Worm (Caenorhabditis elegans): ENCODE results near the gene K07C5.13.

K07C5.13 gene

DNA sequence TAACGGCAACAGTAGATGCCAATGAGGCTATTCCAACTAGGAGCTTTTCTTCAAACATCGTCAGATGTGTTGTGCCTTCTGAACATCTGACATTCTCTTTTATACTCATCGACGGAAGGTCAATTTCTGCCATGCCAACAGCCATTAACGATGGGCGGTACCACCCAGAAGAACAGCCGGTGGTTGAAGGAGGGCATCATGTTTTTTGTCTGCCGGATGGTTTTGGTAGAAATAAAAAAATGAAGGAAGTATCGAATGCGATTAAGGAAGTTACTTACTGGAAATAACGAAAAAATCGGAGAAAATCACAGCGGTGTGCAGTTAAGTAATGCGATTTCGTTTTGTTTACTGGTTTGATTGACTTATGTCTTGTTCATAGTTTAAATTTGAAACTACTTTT lies 47.3 kb upstream of the K07C5.13 start, which contains the start of gene col-150:
Gene col-150 (minus strand): TSS at position 101 of the 400 bp plus-strand sequence.
- no peak for TF ChIP-seq egl-18 (GFP tag; IDR thresholded peaks at IDR 0.05)

DNA sequence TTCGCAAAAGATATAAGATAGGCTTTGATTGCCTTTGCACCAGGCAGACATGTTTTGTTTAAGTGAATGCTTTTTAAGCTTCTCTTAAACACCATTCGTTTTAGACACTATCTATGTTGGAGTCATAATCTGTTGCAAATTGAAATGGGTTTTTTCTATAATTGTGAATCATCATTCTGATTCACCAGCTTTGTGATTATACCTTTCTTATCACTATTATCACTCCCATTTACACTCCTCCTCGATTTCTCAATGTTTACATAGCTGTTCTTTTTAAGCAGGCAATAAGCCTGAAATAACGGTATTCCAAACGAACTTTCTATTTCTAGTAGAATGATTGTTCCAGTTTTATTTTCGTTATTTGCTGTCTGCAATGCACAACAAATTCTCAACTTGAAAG lies 44.8 kb upstream of the K07C5.13 start, which contains the start of gene B0024.4:
Gene B0024.4 (plus strand): TSS at position 301 of the 400 bp plus-strand sequence.
- no peak for TF ChIP-seq ztf-28 (GFP tag; IDR thresholded peaks at IDR 0.05)

ce11 chrV:10307283-10307682 lies 34.6 kb upstream of the K07C5.13 start, which contains the start of gene che-12:
che-12 (minus strand) TSS chrV:10307383.
- no peak for TF ChIP-seq B0261.1 (tag; optimal IDR thresholded peaks at IDR 0.05)
- TF ChIP-seq hlh-12 (tag; optimal IDR thresholded peaks at IDR 0.05) = no peak
- TF ChIP-seq F37B4.10 (GFP tag; IDR thresholded peaks at IDR 0.05) = no peak
- TF ChIP-seq let-526 (GFP tag; IDR thresholded peaks at IDR 0.05) = no peak
- no peak for TF ChIP-seq mxl-1 (tag; optimal IDR thresholded peaks at IDR 0.05)
- no peak for TF ChIP-seq hsf-1 (GFP tag; IDR thresholded peaks at IDR 0.05)
- TF ChIP-seq F57A8.1 (GFP tag; optimal IDR thresholded peaks at IDR 0.05) = no peak
- TF ChIP-seq pha-4 (tag; optimal IDR thresholded peaks at IDR 0.05) = no peak
- TF ChIP-seq hlh-26 (GFP tag; conservative IDR thresholded peaks at IDR 0.05) = no peak
- no peak for TF ChIP-seq B0035.1 (tag; optimal IDR thresholded peaks at IDR 0.05)
- TF ChIP-seq xnd-1 (tag; optimal IDR thresholded peaks at IDR 0.05) = no peak
- no peak for TF ChIP-seq rpc-1 (optimal IDR thresholded peaks at IDR 0.05)
- no peak for TF ChIP-seq rpc-1 (tag; optimal IDR thresholded peaks at IDR 0.05)
- no peak for TF ChIP-seq unc-130 (GFP tag; optimal IDR thresholded peaks at IDR 0.05)
- TF ChIP-seq snpc-4 (GFP tag; optimal IDR thresholded peaks at IDR 0.05) = no peak
- TF ChIP-seq snpc-4 (tag; optimal IDR thresholded peaks at IDR 0.05) = no peak
- no peak for TF ChIP-seq nhr-179 (tag; optimal IDR thresholded peaks at IDR 0.05)
- TF ChIP-seq ama-1 (optimal IDR thresholded peaks at IDR 0.05) = no peak
- TF ChIP-seq ama-1 (GFP tag; optimal IDR thresholded peaks at IDR 0.05) = no peak
- no peak for TF ChIP-seq Y53F4B.3 (GFP tag; IDR thresholded peaks at IDR 0.05)

ce11 chrV:10313953-10314352 lies 27.9 kb upstream of the K07C5.13 start, which contains the start of gene gcy-6:
gcy-6 (minus strand) TSS chrV:10314053.
- TF ChIP-seq B0261.1 (tag; optimal IDR thresholded peaks at IDR 0.05) (no peak), nhr-90 (tag; optimal IDR thresholded peaks at IDR 0.05) (no peak)

ce11 chrV:10314371-10314770 lies 27.5 kb upstream of the K07C5.13 start, which contains the start of gene trx-2:
trx-2 (plus strand) TSS chrV:10314671.
- TF ChIP-seq Y79H2A.3 (GFP tag; conservative IDR thresholded peaks at IDR 0.05) (no peak), F22D6.2 (tag; optimal IDR thresholded peaks at IDR 0.05) (no peak), gei-17 (GFP tag; optimal IDR thresholded peaks at IDR 0.05) (no peak), snpc-3.4 (tag; optimal IDR thresholded peaks at IDR 0.05) (no peak), nhr-179 (tag; optimal IDR thresholded peaks at IDR 0.05) (no peak), nhr-27 (tag; optimal IDR thresholded peaks at IDR 0.05) (no peak), tbx-9 (tag; optimal IDR thresholded peaks at IDR 0.05; ENCODE audit: borderline replicate concordance) (no peak), ekl-4 (GFP tag; IDR thresholded peaks at IDR 0.05) (no peak), dpl-1 (GFP tag; optimal IDR thresholded peaks at IDR 0.05) (no peak), ztf-22 (GFP tag; optimal IDR thresholded peaks at IDR 0.05) (no peak), efl-1 (GFP tag; optimal IDR thresholded peaks at IDR 0.05) (no peak), snpc-1.3 (tag; optimal IDR thresholded peaks at IDR 0.05; ENCODE audit: insufficient read depth) (no peak)

Data from whole organism, young adult.